Worm (Caenorhabditis elegans) whole organism, L4 larva: ENCODE results near the gene mtx-2.

ENCODE experiments used
- D1046.2 ChIP-seq: fragments of 200-800 bp; sonication (Bioruptor generic); IDR thresholded peaks from 2 replicates; pipeline ENCODE4 v1.3.6; 2022; ENCODE audit warnings: missing genetic modification characterization, missing compliant biosample characterization
- R02D3.7 ChIP-seq: fragments of 150-350 bp; sonication (generic microtip); optimal IDR thresholded peaks from 3 replicates; lab custom pipeline; 2014; ENCODE audit warnings: missing biosample characterization, missing genetic modification characterization
- T20F7.1 ChIP-seq: fragments of 200-800 bp; sonication (Bioruptor generic); optimal IDR thresholded peaks from 2 replicates; lab custom pipeline; 2018; ENCODE audit warnings: mild to moderate bottlenecking, missing genetic modification characterization, missing compliant biosample characterization
- Y48G9A.11 ChIP-seq: fragments of 200-800 bp; sonication (Bioruptor generic); IDR thresholded peaks from 2 replicates; pipeline ENCODE4 v1.3.6; 2022; ENCODE audit warnings: missing genetic modification reagents, missing genetic modification characterization, missing compliant biosample characterization
- ZK337.2 ChIP-seq: fragments of 200-800 bp; sonication (Bioruptor generic); IDR thresholded peaks from 2 replicates; pipeline ENCODE4 v1.3.6; 2022; ENCODE audit warnings: missing genetic modification reagents, missing genetic modification characterization, missing compliant biosample characterization
- ZK546.5 ChIP-seq, 2 experiments: sonication (generic microtip); optimal IDR thresholded peaks; 2 replicates each; lab custom pipeline; 2017; ENCODE audit warnings: missing biosample characterization in 2 of 2, missing genetic modification characterization in 2 of 2
- aha-1 ChIP-seq: fragments of 150-350 bp; peaks from one replicate; lab custom pipeline; 2014; ENCODE audit warnings: missing biosample characterization, missing genetic modification characterization
- attf-4 ChIP-seq: sonication (generic microtip); optimal IDR thresholded peaks from 3 replicates; lab custom pipeline; 2017; ENCODE audit warnings: missing biosample characterization, missing genetic modification characterization
- ceh-20 ChIP-seq: fragments of 200-800 bp; sonication (Bioruptor generic); IDR thresholded peaks from 2 replicates; pipeline ENCODE4 v1.3.6; 2022; ENCODE audit warnings: missing genetic modification reagents, missing genetic modification characterization, missing compliant biosample characterization
- ceh-82 ChIP-seq: sonication (generic microtip); optimal IDR thresholded peaks from 2 replicates; lab custom pipeline; 2017; ENCODE audit warnings: missing biosample characterization, missing genetic modification characterization
- daf-12 ChIP-seq: fragments of 150-350 bp; optimal IDR thresholded peaks from 2 replicates; lab custom pipeline; 2014; ENCODE audit warnings: missing biosample characterization, missing genetic modification reagents, missing genetic modification characterization
- daf-16 ChIP-seq, 3 experiments: sonication (generic microtip); optimal IDR thresholded peaks; 2 replicates each; lab custom pipeline; 2016 to 2017; ENCODE audit warnings: missing genetic modification characterization in 3 of 3, missing genetic modification reagents in 3 of 3, mild to moderate bottlenecking in 2 of 3, missing compliant biosample characterization in 2 of 3, missing biosample characterization in 1 of 3, moderate library complexity in 1 of 3
- daf-19 ChIP-seq: fragments of 200-800 bp; sonication (Bioruptor generic); conservative IDR thresholded peaks from 2 replicates; pipeline ENCODE4 v1.3.6; 2022; ENCODE audit warnings: missing genetic modification characterization, missing compliant biosample characterization
- daf-8 ChIP-seq: fragments of 200-800 bp; sonication (Bioruptor generic); IDR thresholded peaks from 2 replicates; pipeline ENCODE4 v1.3.6; 2022; ENCODE audit warnings: missing genetic modification characterization, missing compliant biosample characterization
- dmd-6 ChIP-seq: fragments of 200-800 bp; sonication (Bioruptor generic); IDR thresholded peaks from 2 replicates; pipeline ENCODE4 v1.3.6; 2022; ENCODE audit warnings: missing genetic modification reagents, missing genetic modification characterization, missing compliant biosample characterization
- dpl-1 ChIP-seq: fragments of 150-350 bp; optimal IDR thresholded peaks from 2 replicates; lab custom pipeline; 2014; ENCODE audit warnings: missing biosample characterization, missing genetic modification reagents, missing genetic modification characterization
- duxl-1 ChIP-seq: sonication (generic microtip); optimal IDR thresholded peaks from 2 replicates; lab custom pipeline; 2016; ENCODE audit warnings: mild to moderate bottlenecking, missing genetic modification characterization, moderate library complexity, missing compliant biosample characterization; ENCODE audit not compliant: poor library complexity
- dve-1 ChIP-seq: sonication (generic microtip); optimal IDR thresholded peaks from 2 replicates; lab custom pipeline; 2017; ENCODE audit warnings: antibody characterized with exemption, mild to moderate bottlenecking, missing genetic modification characterization, missing compliant biosample characterization; ENCODE audit not compliant: insufficient read depth
- hif-1 ChIP-seq, 2 experiments: sonication (generic microtip); optimal IDR thresholded peaks; 2 replicates each; lab custom pipeline; 2016 to 2017; ENCODE audit warnings: missing compliant biosample characterization in 2 of 2, missing genetic modification characterization in 2 of 2, missing genetic modification reagents in 2 of 2, missing genotype in 2 of 2, mild to moderate bottlenecking in 1 of 2
- hlh-11 ChIP-seq: fragments of 200-800 bp; sonication (Bioruptor generic); optimal IDR thresholded peaks from 2 replicates; lab custom pipeline; 2018; ENCODE audit warnings: mild to moderate bottlenecking, missing genetic modification characterization, missing compliant biosample characterization
- hlh-30 ChIP-seq: sonication (generic microtip); optimal IDR thresholded peaks from 2 replicates; lab custom pipeline; 2017; ENCODE audit warnings: antibody characterized with exemption, mild to moderate bottlenecking, missing genetic modification characterization, missing compliant biosample characterization; ENCODE audit not compliant: insufficient read depth
- lim-7 ChIP-seq: fragments of 200-800 bp; sonication (Bioruptor generic); IDR thresholded peaks from 2 replicates; pipeline ENCODE4 v1.3.6; 2022; ENCODE audit warnings: missing genetic modification characterization, missing compliant biosample characterization
- lin-1 ChIP-seq: fragments of 200-800 bp; sonication (Bioruptor generic); IDR thresholded peaks from 2 replicates; pipeline ENCODE4 v1.3.6; 2022; ENCODE audit warnings: missing genetic modification reagents, missing genetic modification characterization, missing compliant biosample characterization
- lir-3 ChIP-seq: sonication (generic microtip); optimal IDR thresholded peaks from 2 replicates; lab custom pipeline; 2016; ENCODE audit warnings: mild to moderate bottlenecking, missing genetic modification characterization, missing compliant biosample characterization
- lsy-2 ChIP-seq, 2 experiments: fragments of 150-350 bp in 1 of 2; sonication (generic microtip) in 1 of 2; optimal IDR thresholded peaks; 2 replicates each; lab custom pipeline; 2014 to 2017; ENCODE audit warnings: missing biosample characterization in 2 of 2, missing genetic modification characterization in 2 of 2
- mdl-1 ChIP-seq, 2 experiments: fragments of 150-350 bp in 1 of 2; sonication (generic microtip) in 1 of 2; optimal IDR thresholded peaks; 2 replicates each; lab custom pipeline; 2014 to 2017; ENCODE audit warnings: missing biosample characterization in 2 of 2, missing genetic modification characterization in 2 of 2
- mes-2 ChIP-seq: sonication (generic microtip); optimal IDR thresholded peaks from 2 replicates; lab custom pipeline; 2016; ENCODE audit warnings: missing genotype, mild to moderate bottlenecking, missing genetic modification characterization, missing compliant biosample characterization; ENCODE audit not compliant: poor library complexity, severe bottlenecking
- mxl-2 ChIP-seq: fragments of 200-800 bp; sonication (Bioruptor generic); conservative IDR thresholded peaks from 2 replicates; pipeline ENCODE4 v1.3.6; 2022; ENCODE audit warnings: missing genetic modification reagents, missing genetic modification characterization, missing compliant biosample characterization
- mxl-3 ChIP-seq: fragments of 200-800 bp; sonication (Bioruptor generic); optimal IDR thresholded peaks from 2 replicates; lab custom pipeline; 2018; ENCODE audit warnings: mild to moderate bottlenecking, missing genetic modification characterization, missing compliant biosample characterization
- nhr-102 ChIP-seq: sonication (generic microtip); optimal IDR thresholded peaks from 2 replicates; lab custom pipeline; 2016; ENCODE audit warnings: mild to moderate bottlenecking, missing genetic modification characterization, moderate library complexity, missing compliant biosample characterization
- nhr-237 ChIP-seq: sonication (generic microtip); optimal IDR thresholded peaks from 2 replicates; lab custom pipeline; 2017; ENCODE audit warnings: missing biosample characterization, missing genetic modification characterization
- nhr-28 ChIP-seq: fragments of 150-350 bp; optimal IDR thresholded peaks from 2 replicates; lab custom pipeline; 2014; ENCODE audit warnings: missing biosample characterization, missing genetic modification characterization
- nhr-41 ChIP-seq: fragments of 200-800 bp; sonication (Bioruptor generic); IDR thresholded peaks from 2 replicates; pipeline ENCODE4 v1.3.6; 2022; ENCODE audit warnings: missing genetic modification reagents, missing genetic modification characterization, missing compliant biosample characterization
- nhr-42 ChIP-seq: fragments of 200-800 bp; sonication (Bioruptor generic); IDR thresholded peaks from 2 replicates; pipeline ENCODE4 v1.3.6; 2022; ENCODE audit warnings: missing genetic modification characterization, missing compliant biosample characterization
- nhr-48 ChIP-seq: sonication (generic microtip); optimal IDR thresholded peaks from 2 replicates; lab custom pipeline; 2016; ENCODE audit warnings: mild to moderate bottlenecking, missing genetic modification characterization, missing compliant biosample characterization
- nhr-6 ChIP-seq: fragments of 150-350 bp; optimal IDR thresholded peaks from 2 replicates; lab custom pipeline; 2014; ENCODE audit warnings: missing biosample characterization, missing genetic modification characterization
- nhr-77 ChIP-seq: fragments of 150-350 bp; optimal IDR thresholded peaks from 2 replicates; lab custom pipeline; 2014; ENCODE audit warnings: missing biosample characterization, missing genetic modification characterization
- php-3 ChIP-seq: fragments of 200-800 bp; sonication (Bioruptor generic); IDR thresholded peaks from 2 replicates; pipeline ENCODE4 v1.3.6; 2022; ENCODE audit warnings: missing genetic modification reagents, missing genetic modification characterization, missing compliant biosample characterization
- pqm-1 ChIP-seq: sonication (generic microtip); optimal IDR thresholded peaks from 2 replicates; lab custom pipeline; 2017; ENCODE audit warnings: missing biosample characterization, missing genetic modification characterization
- rbr-2 ChIP-seq: sonication (generic microtip); optimal IDR thresholded peaks from 2 replicates; lab custom pipeline; 2016; ENCODE audit warnings: missing genotype, missing genetic modification characterization, missing compliant biosample characterization
- spr-3 ChIP-seq: fragments of 200-800 bp; sonication (Bioruptor generic); optimal IDR thresholded peaks from 2 replicates; lab custom pipeline; 2018; ENCODE audit warnings: mild to moderate bottlenecking, missing genetic modification characterization, missing compliant biosample characterization
- tra-1 ChIP-seq: fragments of 200-800 bp; sonication (Bioruptor generic); IDR thresholded peaks from 2 replicates; pipeline ENCODE4 v1.3.6; 2022; ENCODE audit warnings: missing genetic modification reagents, missing genetic modification characterization, missing compliant biosample characterization
- unc-39 ChIP-seq: sonication (generic microtip); optimal IDR thresholded peaks from 2 replicates; lab custom pipeline; 2017; ENCODE audit warnings: missing biosample characterization, missing genetic modification characterization
- unc-62 ChIP-seq, 3 experiments: fragments of 150-350 bp in 1 of 3; sonication (generic microtip); optimal IDR thresholded peaks in 2 of 3; peaks in 1 of 3; 1 replicate in 1 of 3; 2 replicates in 2 of 3; lab custom pipeline; 2014 to 2017; ENCODE audit warnings: missing biosample characterization in 3 of 3, missing genetic modification characterization in 3 of 3, missing genetic modification reagents in 3 of 3, missing genotype in 1 of 3
- zag-1 ChIP-seq: fragments of 150-350 bp; optimal IDR thresholded peaks from 2 replicates; lab custom pipeline; 2014; ENCODE audit warnings: missing biosample characterization, missing genetic modification characterization

Gene mtx-2

ce11 chrIII:7765974-7766373, 2.6 kb upstream of the mtx-2 start, which contains the start of gene ZK686.2:
Gene ZK686.2, minus strand, starts transcription at chrIII:7766052.
- TF ChIP-seq R02D3.7 (tag; lab: Kevin White, UChicago) (peak; percentile 60), Y48G9A.11 (GFP tag; lab: Robert Waterston, UW) (peak; percentile 93), mes-2 (tag; lab: Kevin White, UChicago) (peak; percentile 67), hif-1 (tag; optimal IDR thresholded peaks at IDR 0.05; lab: Kevin White, UChicago) (no peak), aha-1 (tag; lab: Kevin White, UChicago) (no peak), lsy-2 (tag; optimal IDR thresholded peaks at IDR 0.05; lab: Kevin White, UChicago) (peak in 1 of 2 experiments; percentile 73), ZK546.5 (tag; optimal IDR thresholded peaks at IDR 0.05; lab: Kevin White, UChicago) (no peak), D1046.2 (GFP tag; lab: Robert Waterston, UW) (no peak), T20F7.1 (peak; percentile 93), lir-3 (tag; lab: Kevin White, UChicago) (no peak), daf-16 (GFP tag; optimal IDR thresholded peaks at IDR 0.05; lab: Kevin White, UChicago) (no peak), daf-16 (tag; optimal IDR thresholded peaks at IDR 0.05; lab: Kevin White, UChicago) (peak; percentile 13), hlh-30 (tag; lab: Kevin White, UChicago) (peak; percentile 1), daf-19 (GFP tag; lab: Robert Waterston, UW) (no peak), rbr-2 (tag; lab: Kevin White, UChicago) (peak; percentile 2), dpl-1 (GFP tag; lab: Kevin White, UChicago) (peak; percentile 19), attf-4 (tag; lab: Kevin White, UChicago) (no peak), nhr-102 (tag; lab: Kevin White, UChicago) (no peak), daf-12 (no peak)
- TF ChIP-seq, all 104 proteins: peak for 9

ce11 chrIII:7762250-7762649, 1.2 kb downstream of the mtx-2 start:
- TF ChIP-seq nhr-48 (tag; lab: Kevin White, UChicago), result no peak
- no peak for TF ChIP-seq D1046.2 (GFP tag; lab: Robert Waterston, UW)
- no peak for TF ChIP-seq daf-16 (GFP tag; optimal IDR thresholded peaks at IDR 0.05; lab: Kevin White, UChicago)
- TF ChIP-seq daf-16 (tag; optimal IDR thresholded peaks at IDR 0.05; lab: Kevin White, UChicago), result peak; percentile 86
- TF ChIP-seq spr-3, result no peak
- peak in 1 of 2 experiments; percentile 85 for TF ChIP-seq unc-62 (GFP tag; optimal IDR thresholded peaks at IDR 0.05 in 1 of 2; lab: Kevin White, UChicago)
- TF ChIP-seq unc-62 (tag; optimal IDR thresholded peaks at IDR 0.05; lab: Kevin White, UChicago), result no peak
- TF ChIP-seq hlh-11, result peak; percentile 46
- TF ChIP-seq dmd-6 (GFP tag; lab: Robert Waterston, UW), result peak; percentile 47
- TF ChIP-seq pqm-1 (tag; lab: Kevin White, UChicago), result peak; percentile 15
- no peak for TF ChIP-seq lim-7
- peak; percentile 66 for TF ChIP-seq dve-1 (tag; lab: Kevin White, UChicago)
- TF ChIP-seq, all 104 proteins: peak for 6

DNA sequence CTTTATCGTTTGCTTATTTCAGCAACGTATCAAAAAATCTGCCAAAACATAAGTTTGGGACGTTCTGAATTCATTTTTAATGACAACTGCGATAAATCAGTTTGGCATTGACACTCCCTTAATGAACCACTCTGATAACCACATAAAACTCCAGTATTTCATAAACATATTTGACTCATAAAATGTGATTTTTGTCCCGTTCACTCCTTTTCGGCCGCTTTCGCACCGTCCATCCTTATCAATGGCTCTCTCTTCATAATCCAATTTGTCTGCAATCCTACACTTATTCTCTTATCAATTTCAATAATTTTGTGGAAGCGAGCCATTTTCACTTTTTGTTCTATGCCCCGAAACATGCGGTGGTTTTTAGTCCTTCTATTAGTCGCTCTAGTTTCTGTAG, 4.8 kb downstream of the mtx-2 start, which contains the start of gene pcp-1:
Gene pcp-1 (plus strand): TSS at position 342 of the 400 bp plus-strand sequence.
- TF ChIP-seq mes-2 (tag; lab: Kevin White, UChicago) (peak; percentile 35), nhr-6 (tag; lab: Kevin White, UChicago) (peak; percentile 43), dve-1 (tag; lab: Kevin White, UChicago) (peak; percentile 93), nhr-41 (GFP tag; lab: Robert Waterston, UW) (0 out of 2 replicates have a peak, but pooled peaks have one; percentile 30), daf-8 (GFP tag; lab: Robert Waterston, UW) (no peak), nhr-28 (tag; lab: Kevin White, UChicago) (peak; percentile 80), mxl-2 (GFP tag; lab: Robert Waterston, UW) (0 out of 2 replicates have a peak, but pooled peaks have one; percentile 22), nhr-102 (tag; lab: Kevin White, UChicago) (peak; percentile 70), mxl-3 (peak; percentile 26), nhr-77 (tag; lab: Kevin White, UChicago) (peak; percentile 65), ceh-82 (no peak), mdl-1 (tag; optimal IDR thresholded peaks at IDR 0.05; lab: Kevin White, UChicago) (no peak), ceh-20 (GFP tag; lab: Robert Waterston, UW) (peak; percentile 61; the same call in 1 of the 2 replicates), dmd-6 (GFP tag; lab: Robert Waterston, UW) (peak; percentile 91), hlh-30 (tag; lab: Kevin White, UChicago) (no peak), tra-1 (GFP tag; lab: Robert Waterston, UW) (peak; percentile 85), duxl-1 (tag; lab: Kevin White, UChicago) (no peak), ZK337.2 (GFP tag; lab: Robert Waterston, UW) (no peak), T20F7.1 (peak; percentile 33), unc-39 (tag; lab: Kevin White, UChicago) (no peak), php-3 (GFP tag; lab: Robert Waterston, UW) (peak; percentile 98), nhr-42 (GFP tag; lab: Robert Waterston, UW) (no peak), zag-1 (tag; lab: Kevin White, UChicago) (no peak), lin-1 (GFP tag; lab: Robert Waterston, UW) (peak; percentile 86), nhr-237 (tag; lab: Kevin White, UChicago) (no peak), hlh-11 (peak; percentile 90)
